Comparison of ENCODE assay signal across 1 fruit fly cellular context in genomic region chr2L:9918020-9918959, dm6.
A peak's percentile ranks its signal among the peaks of the same experiment; 100 is the strongest.
TF ChIP-seq lines count a peak whose summit lies in the region.

Gene CG5885, minus strand, starts transcription at chr2L:9918330.
Gene CG4598, plus strand, starts transcription at chr2L:9918618.

TF ChIP-seq in whole organism, embryonic, 481 proteins besides CTCF, POLR2A, EP300 and RAD21 (continued from another document and continues in another):
- no peak for TF ChIP-seq HmgD (GFP tag; optimal IDR thresholded peaks at IDR 0.05; lab: Kevin White, UChicago)
- TF ChIP-seq CG15601 (tag; optimal IDR thresholded peaks at IDR 0.05; lab: Kevin White, UChicago), result peak; percentile 62
- peak; percentile 99 for TF ChIP-seq D19A (tag; optimal IDR thresholded peaks at IDR 0.05; lab: Kevin White, UChicago)
- TF ChIP-seq Max (GFP tag; optimal IDR thresholded peaks at IDR 0.05; lab: Kevin White, UChicago), result no peak
- TF ChIP-seq Gug (GFP tag; IDR thresholded peaks at IDR 0.05; lab: Robert Waterston, UW), result peak; percentile 56; the same call in 2 of the 4 replicates
- peak; percentile 48 for TF ChIP-seq tna (GFP tag; IDR thresholded peaks at IDR 0.05; lab: Robert Waterston, UW; ENCODE audit: partially characterized antibody)
- TF ChIP-seq CG11085 (GFP tag; IDR thresholded peaks at IDR 0.05; lab: Robert Waterston, UW), result no peak
- TF ChIP-seq ems (GFP tag; optimal IDR thresholded peaks at IDR 0.05; lab: Kevin White, UChicago), result peak; percentile 11
- peak; percentile 72; the same call in 2 of the 3 replicates for TF ChIP-seq CG34224 (GFP tag; IDR thresholded peaks at IDR 0.05; lab: Robert Waterston, UW; ENCODE audit: partially characterized antibody)
- no peak for TF ChIP-seq salm (tag; optimal IDR thresholded peaks at IDR 0.05; lab: Kevin White, UChicago)
- TF ChIP-seq CG12219 (GFP tag; optimal IDR thresholded peaks at IDR 0.05; lab: Kevin White, UChicago), result peak; percentile 59
- no peak for TF ChIP-seq Nf-YA (GFP tag; IDR thresholded peaks at IDR 0.05; lab: Robert Waterston, UW)
- no peak for TF ChIP-seq Spps (tag; optimal IDR thresholded peaks at IDR 0.05; lab: Kevin White, UChicago)
- TF ChIP-seq Nf-YB (GFP tag; optimal IDR thresholded peaks at IDR 0.05; lab: Kevin White, UChicago), result peak; percentile 42
- peak; percentile 35 for TF ChIP-seq CG6854 (GFP tag; optimal IDR thresholded peaks at IDR 0.05; lab: Kevin White, UChicago)
- no peak for TF ChIP-seq CG6175 (GFP tag; IDR thresholded peaks at IDR 0.05; lab: Robert Waterston, UW)
- peak; percentile 82 for TF ChIP-seq HLH4C (GFP tag; IDR thresholded peaks at IDR 0.05; lab: Robert Waterston, UW; ENCODE audit: partially characterized antibody)
- no peak for TF ChIP-seq Dad (GFP tag; optimal IDR thresholded peaks at IDR 0.05; lab: Kevin White, UChicago)
- TF ChIP-seq prd (optimal IDR thresholded peaks at IDR 0.05; lab: Kevin White, UChicago), result no peak
- peak; percentile 54; the same call in 2 of the 3 replicates for TF ChIP-seq prd (GFP tag; IDR thresholded peaks at IDR 0.05; lab: Robert Waterston, UW)
- TF ChIP-seq lab (GFP tag; optimal IDR thresholded peaks at IDR 0.05; lab: Kevin White, UChicago), result peak; percentile 40
- TF ChIP-seq az2 (GFP tag; optimal IDR thresholded peaks at IDR 0.05; lab: Kevin White, UChicago), result peak; percentile 76
- peak; percentile 71 for TF ChIP-seq stwl (tag; optimal IDR thresholded peaks at IDR 0.05; lab: Kevin White, UChicago)
- TF ChIP-seq CG6765 (GFP tag; optimal IDR thresholded peaks at IDR 0.05; lab: Kevin White, UChicago), result peak; percentile 36
- peak; percentile 41 for TF ChIP-seq HLH54F (GFP tag; optimal IDR thresholded peaks at IDR 0.05; lab: Kevin White, UChicago)
- peak; percentile 59 for TF ChIP-seq E2f1 (GFP tag; IDR thresholded peaks at IDR 0.05; lab: Robert Waterston, UW)
- no peak for TF ChIP-seq usp (GFP tag; optimal IDR thresholded peaks at IDR 0.05; lab: Kevin White, UChicago)
- TF ChIP-seq CG17359 (tag; optimal IDR thresholded peaks at IDR 0.05; lab: Kevin White, UChicago), result peak; percentile 49
- no peak for TF ChIP-seq CG7745 (tag; optimal IDR thresholded peaks at IDR 0.05; lab: Kevin White, UChicago)
- TF ChIP-seq CG7357 (GFP tag; IDR thresholded peaks at IDR 0.05; lab: Robert Waterston, UW), result no peak
- TF ChIP-seq CG1529 (GFP tag; optimal IDR thresholded peaks at IDR 0.05; lab: Kevin White, UChicago), result peak; percentile 49
- peak; percentile 81 for TF ChIP-seq vvl (GFP tag; IDR thresholded peaks at IDR 0.05; lab: Robert Waterston, UW)
- TF ChIP-seq Asciz (GFP tag; optimal IDR thresholded peaks at IDR 0.05; lab: Kevin White, UChicago), result peak; percentile 31
- TF ChIP-seq sqz (GFP tag; optimal IDR thresholded peaks at IDR 0.05; lab: Kevin White, UChicago), result no peak
- peak; percentile 44; the same call in 2 of the 3 replicates for TF ChIP-seq tgo (GFP tag; IDR thresholded peaks at IDR 0.05; lab: Robert Waterston, UW)
- no peak for TF ChIP-seq zf30C (GFP tag; optimal IDR thresholded peaks at IDR 0.05; lab: Kevin White, UChicago)
- peak; percentile 40 for TF ChIP-seq vfl (GFP tag; optimal IDR thresholded peaks at IDR 0.05; lab: Kevin White, UChicago)
- peak; percentile 62 for TF ChIP-seq Oli (tag; optimal IDR thresholded peaks at IDR 0.05; lab: Kevin White, UChicago)
- no peak for TF ChIP-seq GATAe (GFP tag; conservative IDR thresholded peaks at IDR 0.05; lab: Robert Waterston, UW)
- peak; percentile 56 for TF ChIP-seq odd (GFP tag; optimal IDR thresholded peaks at IDR 0.05; lab: Kevin White, UChicago)
- no peak for TF ChIP-seq Jarid2 (GFP tag; optimal IDR thresholded peaks at IDR 0.05; lab: Kevin White, UChicago)
- peak; percentile 50 for TF ChIP-seq CG4328 (GFP tag; optimal IDR thresholded peaks at IDR 0.05; lab: Kevin White, UChicago)
- TF ChIP-seq tup (GFP tag; optimal IDR thresholded peaks at IDR 0.05; lab: Kevin White, UChicago), result peak; percentile 40
- peak; percentile 0 for TF ChIP-seq CG1233 (GFP tag; optimal IDR thresholded peaks at IDR 0.05; lab: Kevin White, UChicago)
- TF ChIP-seq CG7786 (GFP tag; optimal IDR thresholded peaks at IDR 0.05; lab: Kevin White, UChicago), result peak; percentile 41
- TF ChIP-seq CG3407 (GFP tag; optimal IDR thresholded peaks at IDR 0.05; lab: Kevin White, UChicago), result peak; percentile 54
- TF ChIP-seq Dek (tag; optimal IDR thresholded peaks at IDR 0.05; lab: Kevin White, UChicago), result peak; percentile 76
- no peak for TF ChIP-seq tll (GFP tag; optimal IDR thresholded peaks at IDR 0.05; lab: Kevin White, UChicago)
- TF ChIP-seq BEAF-32 (GFP tag; optimal IDR thresholded peaks at IDR 0.05; lab: Kevin White, UChicago), result peak; percentile 82
- peak; percentile 22 for TF ChIP-seq Bdp1 (GFP tag; optimal IDR thresholded peaks at IDR 0.05; lab: Kevin White, UChicago)
- TF ChIP-seq CG7271 (tag; optimal IDR thresholded peaks at IDR 0.05; lab: Kevin White, UChicago), result no peak
- no peak for TF ChIP-seq pita (GFP tag; optimal IDR thresholded peaks at IDR 0.05; lab: Kevin White, UChicago)
- peak; percentile 35; the same call in 1 of the 2 replicates for TF ChIP-seq ara (GFP tag; IDR thresholded peaks at IDR 0.05; lab: Robert Waterston, UW)
- no peak for TF ChIP-seq gsb (GFP tag; IDR thresholded peaks at IDR 0.05; lab: Robert Waterston, UW)
- no peak for TF ChIP-seq crol (GFP tag; IDR thresholded peaks at IDR 0.05; lab: Robert Waterston, UW)
- peak; percentile 90 for TF ChIP-seq CG2116 (GFP tag; optimal IDR thresholded peaks at IDR 0.05; lab: Kevin White, UChicago)
- peak; percentile 2 for TF ChIP-seq CG12299 (tag; optimal IDR thresholded peaks at IDR 0.05; lab: Kevin White, UChicago)
- peak; percentile 43; the same call in 2 of the 3 replicates for TF ChIP-seq Aef1 (GFP tag; IDR thresholded peaks at IDR 0.05; lab: Robert Waterston, UW)
- TF ChIP-seq so (GFP tag; IDR thresholded peaks at IDR 0.05; lab: Robert Waterston, UW), result peak; percentile 44; the same call in 1 of the 3 replicates
- peak; percentile 73 for TF ChIP-seq CG10543 (GFP tag; optimal IDR thresholded peaks at IDR 0.05; lab: Kevin White, UChicago)
- TF ChIP-seq CG16815 (GFP tag; optimal IDR thresholded peaks at IDR 0.05; lab: Kevin White, UChicago), result peak; percentile 40
- TF ChIP-seq CG14441 (GFP tag; IDR thresholded peaks at IDR 0.05; lab: Robert Waterston, UW), result no peak
- no peak for TF ChIP-seq CG31388 (GFP tag; optimal IDR thresholded peaks at IDR 0.05; lab: Kevin White, UChicago)
- TF ChIP-seq amos (GFP tag; IDR thresholded peaks at IDR 0.05; lab: Robert Waterston, UW; ENCODE audit: partially characterized antibody), result peak; percentile 85
- TF ChIP-seq CG33557 (GFP tag; optimal IDR thresholded peaks at IDR 0.05; lab: Kevin White, UChicago), result peak; percentile 48
- TF ChIP-seq CG2120 (GFP tag; optimal IDR thresholded peaks at IDR 0.05; lab: Kevin White, UChicago), result peak; percentile 76
- TF ChIP-seq mam (GFP tag; optimal IDR thresholded peaks at IDR 0.05; lab: Kevin White, UChicago), result peak; percentile 71
- peak; percentile 69 for TF ChIP-seq hb (GFP tag; IDR thresholded peaks at IDR 0.05; lab: Robert Waterston, UW; ENCODE audit: partially characterized antibody)
- peak; percentile 50 for TF ChIP-seq jing (GFP tag; optimal IDR thresholded peaks at IDR 0.05; lab: Kevin White, UChicago)
- peak; percentile 65 for TF ChIP-seq PHDP (tag; optimal IDR thresholded peaks at IDR 0.05; lab: Kevin White, UChicago)
- TF ChIP-seq dm (GFP tag; optimal IDR thresholded peaks at IDR 0.05; lab: Kevin White, UChicago), result no peak
- peak; percentile 75 for TF ChIP-seq grau (tag; optimal IDR thresholded peaks at IDR 0.05; lab: Kevin White, UChicago)
- no peak for TF ChIP-seq hkb (optimal IDR thresholded peaks at IDR 0.05; lab: Kevin White, UChicago)
- TF ChIP-seq hkb (GFP tag; IDR thresholded peaks at IDR 0.05; lab: Robert Waterston, UW), result peak; percentile 84
- TF ChIP-seq gt (GFP tag; IDR thresholded peaks at IDR 0.05; lab: Robert Waterston, UW), result no peak
- TF ChIP-seq CG1792 (GFP tag; optimal IDR thresholded peaks at IDR 0.05; lab: Kevin White, UChicago), result no peak
- TF ChIP-seq eve (GFP tag; optimal IDR thresholded peaks at IDR 0.05; lab: Kevin White, UChicago), result no peak
- TF ChIP-seq CG8281 (tag; optimal IDR thresholded peaks at IDR 0.05; lab: Kevin White, UChicago), result no peak
- no peak for TF ChIP-seq cg (GFP tag; optimal IDR thresholded peaks at IDR 0.05; lab: Kevin White, UChicago)
- no peak for TF ChIP-seq Poxn (GFP tag; IDR thresholded peaks at IDR 0.05; lab: Robert Waterston, UW)
- no peak for TF ChIP-seq eyg (GFP tag; optimal IDR thresholded peaks at IDR 0.05; lab: Kevin White, UChicago)
- peak; percentile 45 for TF ChIP-seq dmrt11E (tag; optimal IDR thresholded peaks at IDR 0.05; lab: Kevin White, UChicago)
- peak; percentile 80 for TF ChIP-seq Dbx (GFP tag; IDR thresholded peaks at IDR 0.05; lab: Robert Waterston, UW)
- peak; percentile 37 for TF ChIP-seq bab2 (GFP tag; optimal IDR thresholded peaks at IDR 0.05; lab: Kevin White, UChicago)
- peak; percentile 46 for TF ChIP-seq Sin3A (optimal IDR thresholded peaks at IDR 0.05; lab: Kevin White, UChicago)
- peak; percentile 67; the same call in 1 of the 2 replicates for TF ChIP-seq Atf6 (GFP tag; IDR thresholded peaks at IDR 0.05; lab: Robert Waterston, UW)
- TF ChIP-seq chn (GFP tag; optimal IDR thresholded peaks at IDR 0.05; lab: Kevin White, UChicago), result peak; percentile 54
- peak; percentile 46 for TF ChIP-seq CG17912 (GFP tag; optimal IDR thresholded peaks at IDR 0.05; lab: Kevin White, UChicago)
- peak; percentile 58 for TF ChIP-seq inv (GFP tag; IDR thresholded peaks at IDR 0.05; lab: Robert Waterston, UW; ENCODE audit: partially characterized antibody)
- no peak for TF ChIP-seq CG10321 (GFP tag; IDR thresholded peaks at IDR 0.05; lab: Robert Waterston, UW)
- peak; percentile 7 for TF ChIP-seq zen (tag; optimal IDR thresholded peaks at IDR 0.05; lab: Kevin White, UChicago)
- TF ChIP-seq CG14014 (GFP tag; IDR thresholded peaks at IDR 0.05; lab: Robert Waterston, UW), result peak; percentile 59
- TF ChIP-seq CG2875 (GFP tag; optimal IDR thresholded peaks at IDR 0.05; lab: Kevin White, UChicago), result no peak
- TF ChIP-seq CG30020 (tag; optimal IDR thresholded peaks at IDR 0.05; lab: Kevin White, UChicago), result peak; percentile 54
- no peak for TF ChIP-seq dati (GFP tag; IDR thresholded peaks at IDR 0.05; lab: Robert Waterston, UW)
- TF ChIP-seq nau (GFP tag; optimal IDR thresholded peaks at IDR 0.05; lab: Kevin White, UChicago), result no peak
- TF ChIP-seq CG18619 (GFP tag; optimal IDR thresholded peaks at IDR 0.05; lab: Kevin White, UChicago), result peak; percentile 69
- TF ChIP-seq ftz-f1 (GFP tag; optimal IDR thresholded peaks at IDR 0.05; lab: Kevin White, UChicago), result no peak
- TF ChIP-seq CG10462 (GFP tag; optimal IDR thresholded peaks at IDR 0.05; lab: Kevin White, UChicago), result peak; percentile 57
- 0 out of 3 replicates have a peak, but pooled peaks have one; percentile 17 for TF ChIP-seq C15 (GFP tag; IDR thresholded peaks at IDR 0.05; lab: Robert Waterston, UW)
- peak; percentile 83 for TF ChIP-seq CG16813 (GFP tag; IDR thresholded peaks at IDR 0.05; lab: Robert Waterston, UW; ENCODE audit: partially characterized antibody)
- TF ChIP-seq repo (GFP tag; optimal IDR thresholded peaks at IDR 0.05; lab: Kevin White, UChicago), result no peak
- no peak for TF ChIP-seq mirr (GFP tag; optimal IDR thresholded peaks at IDR 0.05; lab: Kevin White, UChicago)
- 0 out of 3 replicates have a peak, but pooled peaks have one; percentile 28 for TF ChIP-seq CG2889 (GFP tag; IDR thresholded peaks at IDR 0.05; lab: Robert Waterston, UW)
- peak; percentile 78 for TF ChIP-seq ranshi (GFP tag; IDR thresholded peaks at IDR 0.05; lab: Robert Waterston, UW)
- TF ChIP-seq lmd (GFP tag; IDR thresholded peaks at IDR 0.05; lab: Robert Waterston, UW), result peak; percentile 60; the same call in 1 of the 2 replicates
- TF ChIP-seq emc (GFP tag; optimal IDR thresholded peaks at IDR 0.05; lab: Kevin White, UChicago), result no peak
- peak; percentile 15 for TF ChIP-seq cwo (GFP tag; optimal IDR thresholded peaks at IDR 0.05; lab: Kevin White, UChicago)
- no peak for TF ChIP-seq CG6683 (GFP tag; optimal IDR thresholded peaks at IDR 0.05; lab: Kevin White, UChicago)
- TF ChIP-seq CG3065 (GFP tag; optimal IDR thresholded peaks at IDR 0.05; lab: Kevin White, UChicago), result no peak
- TF ChIP-seq fu2 (GFP tag; optimal IDR thresholded peaks at IDR 0.05; lab: Kevin White, UChicago), result no peak
- peak; percentile 28; the same call in 1 of the 2 replicates for TF ChIP-seq CG32772 (GFP tag; IDR thresholded peaks at IDR 0.05; lab: Robert Waterston, UW)
- TF ChIP-seq CG9727 (GFP tag; optimal IDR thresholded peaks at IDR 0.05; lab: Kevin White, UChicago), result peak; percentile 57
- TF ChIP-seq CG12942 (GFP tag; optimal IDR thresholded peaks at IDR 0.05; lab: Kevin White, UChicago), result peak; percentile 63
- TF ChIP-seq Eip74EF (GFP tag; optimal IDR thresholded peaks at IDR 0.05; lab: Kevin White, UChicago), result peak in 1 of 2 experiments; percentile 22
- peak; percentile 69 for TF ChIP-seq zfh1 (GFP tag; IDR thresholded peaks at IDR 0.05; lab: Robert Waterston, UW)
- TF ChIP-seq HHEX (GFP tag; optimal IDR thresholded peaks at IDR 0.05; lab: Kevin White, UChicago), result peak; percentile 38
- TF ChIP-seq pfk (GFP tag; optimal IDR thresholded peaks at IDR 0.05; lab: Kevin White, UChicago), result no peak
- peak; percentile 81 for TF ChIP-seq Xbp1 (GFP tag; optimal IDR thresholded peaks at IDR 0.05; lab: Kevin White, UChicago)
- TF ChIP-seq CG6791 (GFP tag; IDR thresholded peaks at IDR 0.05; lab: Robert Waterston, UW; ENCODE audit: partially characterized antibody), result peak; percentile 78
- no peak for TF ChIP-seq gce (GFP tag; IDR thresholded peaks at IDR 0.05; lab: Robert Waterston, UW)
- TF ChIP-seq trh (GFP tag; optimal IDR thresholded peaks at IDR 0.05; lab: Kevin White, UChicago), result peak; percentile 61
- TF ChIP-seq fd64A (GFP tag; optimal IDR thresholded peaks at IDR 0.05; lab: Kevin White, UChicago), result no peak
- peak; percentile 57 for TF ChIP-seq CG3838 (GFP tag; optimal IDR thresholded peaks at IDR 0.05; lab: Kevin White, UChicago)
- peak; percentile 46 for TF ChIP-seq CG8290 (GFP tag; optimal IDR thresholded peaks at IDR 0.05; lab: Kevin White, UChicago)
- TF ChIP-seq CG8290 (tag; optimal IDR thresholded peaks at IDR 0.05; lab: Kevin White, UChicago), result peak in 1 of 2 experiments; percentile 76
- peak; percentile 50 for TF ChIP-seq gfzf (GFP tag; optimal IDR thresholded peaks at IDR 0.05; lab: Kevin White, UChicago)
- peak; percentile 89 for TF ChIP-seq Deaf1 (tag; optimal IDR thresholded peaks at IDR 0.05; lab: Kevin White, UChicago)
- TF ChIP-seq z (GFP tag; IDR thresholded peaks at IDR 0.05; lab: Robert Waterston, UW), result no peak
- peak; percentile 84 for TF ChIP-seq Myb (GFP tag; optimal IDR thresholded peaks at IDR 0.05; lab: Kevin White, UChicago)
- peak; percentile 65; the same call in 1 of the 2 replicates for TF ChIP-seq H2.0 (GFP tag; IDR thresholded peaks at IDR 0.05; lab: Robert Waterston, UW)
